Fruit fly (Drosophila melanogaster) whole organism, embryonic: Measurements from ENCODE around the gene Hr96.

Experiments used
- CG10431 ChIP-seq: fragments of 200-800 bp; sonication (Bioruptor generic); optimal IDR thresholded peaks from 3 replicates; lab custom pipeline; 2018; ENCODE audit warnings: missing biosample characterization, mild to moderate bottlenecking, missing genetic modification characterization
- CG10543 ChIP-seq: fragments of 200-800 bp; sonication (Bioruptor generic); optimal IDR thresholded peaks from 3 replicates; lab custom pipeline; 2017; ENCODE audit warnings: missing biosample characterization, mild to moderate bottlenecking, missing genetic modification characterization, moderate library complexity
- CG12071 ChIP-seq: fragments of 200-800 bp; sonication (Bioruptor generic); optimal IDR thresholded peaks from 3 replicates; lab custom pipeline; 2018; ENCODE audit warnings: missing biosample characterization, mild to moderate bottlenecking, missing genetic modification characterization
- CG12155 ChIP-seq: fragments of 200-800 bp; sonication (Bioruptor generic); optimal IDR thresholded peaks from 3 replicates; lab custom pipeline; 2016; ENCODE audit warnings: missing biosample characterization, missing genetic modification characterization
- CG12744 ChIP-seq: fragments of 200-800 bp; sonication (Bioruptor generic); optimal IDR thresholded peaks from 2 replicates; lab custom pipeline; 2016; ENCODE audit warnings: missing biosample characterization, missing genetic modification characterization
- CG13894 ChIP-seq: fragments of 200-800 bp; sonication (Bioruptor generic); optimal IDR thresholded peaks from 3 replicates; lab custom pipeline; 2018; ENCODE audit warnings: missing biosample characterization, mild to moderate bottlenecking, missing genetic modification characterization, moderate library complexity
- CG16815 ChIP-seq: fragments of 200-800 bp; sonication (Bioruptor generic); optimal IDR thresholded peaks from 3 replicates; lab custom pipeline; 2017; ENCODE audit warnings: missing biosample characterization, mild to moderate bottlenecking, missing genetic modification characterization
- CG17361 ChIP-seq: fragments of 200-800 bp; sonication (Bioruptor generic); IDR thresholded peaks from 3 replicates; pipeline ENCODE4 v1.3.6; 2022; ENCODE audit warnings: missing biosample characterization, missing genetic modification characterization
- CG31365 ChIP-seq: fragments of 200-800 bp; sonication (Bioruptor generic); optimal IDR thresholded peaks from 2 replicates; lab custom pipeline; 2018; ENCODE audit warnings: missing biosample characterization, mild to moderate bottlenecking, missing genetic modification characterization
- CG3163 ChIP-seq: fragments of 200-800 bp; sonication (Bioruptor generic); optimal IDR thresholded peaks from 3 replicates; lab custom pipeline; 2016; ENCODE audit warnings: missing biosample characterization, missing genetic modification characterization
- CG33557 ChIP-seq: fragments of 200-800 bp; sonication (Bioruptor generic); optimal IDR thresholded peaks from 2 replicates; lab custom pipeline; 2019; ENCODE audit warnings: missing biosample characterization, mild to moderate bottlenecking, missing genetic modification characterization, moderate library complexity
- CG3726 ChIP-seq: fragments of 200-800 bp; sonication (Bioruptor generic); IDR thresholded peaks from 3 replicates; pipeline ENCODE4, ENCODE4 v1.3.6; 2022; ENCODE audit warnings: missing biosample characterization, missing genetic modification characterization
- CG4360 ChIP-seq: fragments of 200-800 bp; sonication (Bioruptor generic); IDR thresholded peaks from 2 replicates; pipeline ENCODE4 v1.3.6; 2022; ENCODE audit warnings: missing biosample characterization, missing genetic modification characterization
- CG4730 ChIP-seq: fragments of 200-800 bp; sonication (Bioruptor generic); IDR thresholded peaks from 2 replicates; pipeline ENCODE4 v1.3.6; 2022; ENCODE audit warnings: missing biosample characterization, missing genetic modification characterization
- CG7786 ChIP-seq: fragments of 200-800 bp; sonication (Bioruptor generic); optimal IDR thresholded peaks from 2 replicates; lab custom pipeline; 2016; ENCODE audit warnings: missing biosample characterization, missing genetic modification characterization
- CG8290 ChIP-seq, 3 experiments: fragments of 200-800 bp; sonication (Bioruptor generic); optimal IDR thresholded peaks; 2 replicates each; lab custom pipeline; 2016 to 2019; ENCODE audit warnings: missing biosample characterization in 3 of 3, missing genetic modification characterization in 3 of 3, mild to moderate bottlenecking in 2 of 3, moderate library complexity in 1 of 3
- CG8388 ChIP-seq: fragments of 200-800 bp; sonication (Bioruptor generic); optimal IDR thresholded peaks from 2 replicates; lab custom pipeline; 2019; ENCODE audit warnings: missing biosample characterization, mild to moderate bottlenecking, missing genetic modification characterization, moderate library complexity
- CG9727 ChIP-seq: fragments of 200-800 bp; sonication (Bioruptor generic); optimal IDR thresholded peaks from 3 replicates; lab custom pipeline; 2017; ENCODE audit warnings: missing biosample characterization, mild to moderate bottlenecking, missing genetic modification characterization
- CG9876 ChIP-seq: fragments of 200-800 bp; sonication (Bioruptor generic); optimal IDR thresholded peaks from 2 replicates; lab custom pipeline; 2016; ENCODE audit warnings: missing biosample characterization, missing genetic modification characterization
- D19B ChIP-seq: fragments of 200-800 bp; sonication (Bioruptor generic); optimal IDR thresholded peaks from 2 replicates; lab custom pipeline; 2017; ENCODE audit warnings: missing biosample characterization, mild to moderate bottlenecking, missing genetic modification characterization
- Doc3 ChIP-seq: fragments of 200-800 bp; sonication (Bioruptor generic); IDR thresholded peaks from 3 replicates; pipeline ENCODE4 v1.3.6; 2022; ENCODE audit warnings: missing biosample characterization, missing genetic modification characterization; ENCODE audit not compliant: partially characterized antibody
- Dp ChIP-seq: fragments of 200-800 bp; sonication (Bioruptor generic); optimal IDR thresholded peaks from 2 replicates; lab custom pipeline; 2018; ENCODE audit warnings: missing biosample characterization, mild to moderate bottlenecking, missing genetic modification characterization, moderate library complexity
- Drgx ChIP-seq: fragments of 200-800 bp; sonication (Bioruptor generic); IDR thresholded peaks from 2 replicates; pipeline ENCODE4 v1.3.6; 2022; ENCODE audit warnings: missing biosample characterization, missing genetic modification characterization
- Ets65A ChIP-seq: fragments of 200-800 bp; sonication (Bioruptor generic); peaks from one replicate; lab custom pipeline; 2016; ENCODE audit warnings: missing biosample characterization, missing genetic modification characterization
- Hey ChIP-seq: fragments of 200-800 bp; sonication (Bioruptor generic); optimal IDR thresholded peaks from 3 replicates; lab custom pipeline; 2018; ENCODE audit warnings: missing biosample characterization, mild to moderate bottlenecking, missing genetic modification characterization
- HmgZ ChIP-seq: fragments of 200-800 bp; sonication (Bioruptor generic); optimal IDR thresholded peaks from 2 replicates; lab custom pipeline; 2018; ENCODE audit warnings: missing biosample characterization, mild to moderate bottlenecking, missing genetic modification characterization
- Hr39 ChIP-seq: fragments of >200 bp; optimal IDR thresholded peaks from 2 replicates; lab custom pipeline; 2017
- MESR4 ChIP-seq: fragments of 200-800 bp; sonication (Bioruptor generic); optimal IDR thresholded peaks from 2 replicates; lab custom pipeline; 2018; ENCODE audit warnings: missing biosample characterization, mild to moderate bottlenecking, missing genetic modification characterization, moderate library complexity
- Mes4 ChIP-seq: fragments of 200-800 bp; sonication (Bioruptor generic); optimal IDR thresholded peaks from 2 replicates; lab custom pipeline; 2016; ENCODE audit warnings: missing biosample characterization, missing genetic modification characterization
- NFAT ChIP-seq: fragments of 200-800 bp; sonication (Bioruptor generic); IDR thresholded peaks from 2 replicates; pipeline ENCODE4 v1.3.6; 2022; ENCODE audit warnings: missing biosample characterization, missing genetic modification characterization
- Ptx1 ChIP-seq: fragments of 200-800 bp; sonication (Bioruptor generic); IDR thresholded peaks from 2 replicates; pipeline ENCODE4 v1.3.6; 2022; ENCODE audit warnings: missing biosample characterization, missing genetic modification characterization
- Sin3A ChIP-seq: fragments of >200 bp; optimal IDR thresholded peaks from 2 replicates; lab custom pipeline; 2018
- bab2 ChIP-seq: fragments of 200-800 bp; sonication (Bioruptor generic); optimal IDR thresholded peaks from 2 replicates; lab custom pipeline; 2016; ENCODE audit warnings: missing biosample characterization, missing genetic modification characterization
- crol ChIP-seq: fragments of 200-800 bp; sonication (Bioruptor generic); IDR thresholded peaks from 2 replicates; pipeline ENCODE4 v1.3.6; 2022; ENCODE audit warnings: missing biosample characterization, missing genetic modification characterization
- exex ChIP-seq: fragments of 200-800 bp; sonication (Bioruptor generic); optimal IDR thresholded peaks from 4 replicates; lab custom pipeline; 2018; ENCODE audit warnings: missing biosample characterization, mild to moderate bottlenecking, missing genetic modification characterization, moderate library complexity
- fd64A ChIP-seq: fragments of 200-800 bp; sonication (Bioruptor generic); optimal IDR thresholded peaks from 3 replicates; lab custom pipeline; 2018; ENCODE audit warnings: missing biosample characterization, mild to moderate bottlenecking, missing genetic modification characterization
- h ChIP-seq: fragments of >200 bp; optimal IDR thresholded peaks from 2 replicates; lab custom pipeline; 2017
- hb ChIP-seq: fragments of 200-800 bp; sonication (Bioruptor generic); IDR thresholded peaks from 3 replicates; pipeline ENCODE4 v1.3.6; 2022; ENCODE audit warnings: missing biosample characterization, missing genetic modification characterization; ENCODE audit not compliant: partially characterized antibody
- hth ChIP-seq: fragments of >200 bp; optimal IDR thresholded peaks from 2 replicates; lab custom pipeline; 2017; ENCODE audit warnings: inconsistent platforms
- insv ChIP-seq, 2 experiments: fragments of 200-800 bp; sonication (Bioruptor generic); optimal IDR thresholded peaks; 3 replicates each; lab custom pipeline; 2016 to 2018; ENCODE audit warnings: missing biosample characterization in 2 of 2, missing genetic modification characterization in 2 of 2
- lov ChIP-seq, 2 experiments: fragments of 200-800 bp in 1 of 2; fragments of >200 bp in 1 of 2; sonication (Bioruptor generic) in 1 of 2; IDR thresholded peaks in 1 of 2; optimal IDR thresholded peaks in 1 of 2; 2 replicates in 1 of 2; 3 replicates in 1 of 2; pipeline versions ENCODE4 v1.3.6 to Lab custom; 2017 to 2022; ENCODE audit warnings: missing biosample characterization in 1 of 2, missing genetic modification characterization in 1 of 2
- nau ChIP-seq: fragments of 200-800 bp; sonication (Bioruptor generic); optimal IDR thresholded peaks from 3 replicates; lab custom pipeline; 2017; ENCODE audit warnings: missing biosample characterization, mild to moderate bottlenecking, missing genetic modification characterization, missing genetic modification reagents
- odd ChIP-seq: fragments of 200-800 bp; sonication (Bioruptor generic); optimal IDR thresholded peaks from 2 replicates; lab custom pipeline; 2017; ENCODE audit warnings: missing biosample characterization, mild to moderate bottlenecking, missing genetic modification characterization
- pho ChIP-seq: fragments of 200-800 bp; sonication (Bioruptor generic); optimal IDR thresholded peaks from 2 replicates; lab custom pipeline; 2016; ENCODE audit warnings: missing biosample characterization, missing genetic modification characterization
- pzg ChIP-seq: fragments of 200-800 bp; sonication (Bioruptor generic); optimal IDR thresholded peaks from 3 replicates; lab custom pipeline; 2018; ENCODE audit warnings: missing biosample characterization, mild to moderate bottlenecking, missing genetic modification characterization, moderate library complexity
- sd ChIP-seq: fragments of 200-800 bp; sonication (Bioruptor generic); optimal IDR thresholded peaks from 3 replicates; lab custom pipeline; 2018; ENCODE audit warnings: missing biosample characterization, mild to moderate bottlenecking, missing genetic modification characterization, moderate library complexity
- seq ChIP-seq: fragments of 200-800 bp; sonication (Bioruptor generic); IDR thresholded peaks from 2 replicates; pipeline ENCODE4 v1.3.6; 2022; ENCODE audit warnings: missing biosample characterization, missing genetic modification characterization
- tio ChIP-seq: fragments of 200-800 bp; sonication (Bioruptor generic); optimal IDR thresholded peaks from 2 replicates; lab custom pipeline; 2017; ENCODE audit warnings: missing biosample characterization, missing genetic modification characterization, inconsistent platforms
- usp ChIP-seq: fragments of >200 bp; optimal IDR thresholded peaks from 2 replicates; lab custom pipeline; 2017; ENCODE audit warnings: missing biosample characterization, missing genetic modification characterization
- zfh2 ChIP-seq: fragments of 200-800 bp; sonication (Bioruptor generic); optimal IDR thresholded peaks from 2 replicates; lab custom pipeline; 2016; ENCODE audit warnings: missing biosample characterization, missing genetic modification characterization

The Hr96 gene

DNA sequence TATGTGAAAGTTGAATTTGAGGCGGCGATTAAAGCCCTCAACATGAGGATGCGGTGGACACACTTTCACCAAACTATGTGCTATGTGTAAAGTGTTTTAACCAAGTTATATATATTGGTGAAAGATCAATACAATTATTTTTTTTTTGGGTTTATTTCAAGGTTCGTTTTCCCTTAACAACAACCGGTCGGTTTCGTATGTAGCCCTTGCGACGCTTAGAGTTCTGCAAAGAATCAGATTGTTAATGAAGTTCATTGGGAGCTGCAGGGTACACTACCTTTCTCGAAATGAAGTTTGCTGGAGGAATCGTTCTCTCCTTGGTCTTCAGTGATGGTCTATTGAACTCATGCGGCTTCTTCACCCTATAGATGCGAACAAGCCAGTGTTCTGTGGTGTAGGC is 41.8 kb downstream of the Hr96 start:
- TF ChIP-seq Ets65A = peak; percentile 93
- TF ChIP-seq hth (lab: Kevin White, UChicago) = no peak
- no peak for TF ChIP-seq h (lab: Kevin White, UChicago)
- no peak for TF ChIP-seq Drgx (GFP tag; lab: Robert Waterston, UW)
- no peak for TF ChIP-seq pzg (GFP tag; lab: Kevin White, UChicago)
- no peak for TF ChIP-seq CG9727 (GFP tag; lab: Kevin White, UChicago)
- TF ChIP-seq sd (tag; lab: Kevin White, UChicago) = no peak
- TF ChIP-seq CG12071 (GFP tag; lab: Kevin White, UChicago) = no peak

DNA sequence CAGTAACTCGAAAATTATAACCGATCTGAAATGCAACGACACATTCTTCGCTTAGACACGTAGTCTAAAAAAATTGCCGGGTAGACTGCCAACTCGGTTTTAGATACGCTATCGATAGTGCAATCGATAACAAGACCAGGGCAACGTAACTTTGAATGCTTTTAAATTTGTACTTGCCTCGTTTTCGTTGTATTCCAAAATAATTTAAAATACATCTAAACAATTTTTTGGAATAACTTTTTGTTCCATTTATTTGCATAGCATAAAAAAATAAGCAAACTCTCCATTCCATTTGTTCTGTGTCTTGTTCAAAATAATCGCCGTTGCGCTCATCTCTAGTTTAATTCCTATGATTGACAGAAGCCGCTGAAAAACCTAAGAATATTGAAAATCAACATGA is 44.5 kb downstream of the Hr96 start, which contains the start of the genes Stt3B and CG11839:
Gene Stt3B, minus strand, starts transcription at position 69 of the 400 bp plus-strand sequence.
Gene CG11839, plus strand, starts transcription at position 359 of the 400 bp plus-strand sequence.
- peak; percentile 44 for TF ChIP-seq Dp (GFP tag; lab: Kevin White, UChicago)
- no peak for TF ChIP-seq usp (GFP tag; lab: Kevin White, UChicago)
- TF ChIP-seq CG16815 = no peak
- TF ChIP-seq seq (GFP tag; lab: Robert Waterston, UW) = no peak
- no peak for TF ChIP-seq tio
- TF ChIP-seq hb (GFP tag; lab: Robert Waterston, UW) = peak; percentile 91
- no peak for TF ChIP-seq nau (GFP tag; lab: Kevin White, UChicago)
- TF ChIP-seq CG3163 (GFP tag; lab: Kevin White, UChicago) = peak; percentile 68
- no peak for TF ChIP-seq Hey (tag; lab: Kevin White, UChicago)
- TF ChIP-seq Ptx1 = no peak; the same call in 1 of the 2 replicates
- peak; percentile 46 for TF ChIP-seq MESR4 (GFP tag; lab: Kevin White, UChicago)
- no peak for TF ChIP-seq CG10543
- TF ChIP-seq pho (GFP tag; lab: Kevin White, UChicago) = peak; percentile 85
- TF ChIP-seq CG13894 (tag; lab: Kevin White, UChicago) = no peak
- TF ChIP-seq Sin3A (lab: Kevin White, UChicago) = peak; percentile 93
- peak; percentile 89 for TF ChIP-seq HmgZ
- no peak for TF ChIP-seq fd64A
- peak; percentile 94 for TF ChIP-seq Doc3 (GFP tag; lab: Robert Waterston, UW)
- TF ChIP-seq CG33557 = peak; percentile 54
- TF ChIP-seq exex (tag; lab: Kevin White, UChicago) = no peak
- TF ChIP-seq CG12071 (GFP tag; lab: Kevin White, UChicago) = no peak
- peak; percentile 32 for TF ChIP-seq D19B (GFP tag; lab: Kevin White, UChicago)
- TF ChIP-seq CG3726 (GFP tag; lab: Robert Waterston, UW) = no peak
- TF ChIP-seq CG7786 (GFP tag; lab: Kevin White, UChicago) = peak; percentile 83
- TF ChIP-seq CG10431 (GFP tag; lab: Kevin White, UChicago) = peak; percentile 27
- TF ChIP-seq CG8290 (GFP tag; optimal IDR thresholded peaks at IDR 0.05; lab: Kevin White, UChicago) = peak; percentile 70
- TF ChIP-seq CG8290 (tag; optimal IDR thresholded peaks at IDR 0.05; lab: Kevin White, UChicago) = no peak
- TF ChIP-seq CG4360 (GFP tag; lab: Robert Waterston, UW) = no peak
- TF ChIP-seq CG4730 (GFP tag; lab: Robert Waterston, UW) = peak; percentile 46; the same call in 1 of the 2 replicates
- peak; percentile 71 for TF ChIP-seq CG9876 (GFP tag; lab: Kevin White, UChicago)
- TF ChIP-seq CG12744 (GFP tag; lab: Kevin White, UChicago) = peak; percentile 72
- TF ChIP-seq zfh2 (GFP tag; lab: Kevin White, UChicago) = peak; percentile 92
- TF ChIP-seq CG17361 (GFP tag; lab: Robert Waterston, UW) = no peak; the same call in 1 of the 3 replicates
- peak; percentile 72 for TF ChIP-seq bab2 (GFP tag; lab: Kevin White, UChicago)
- TF ChIP-seq lov (optimal IDR thresholded peaks at IDR 0.05; lab: Kevin White, UChicago) = no peak
- TF ChIP-seq lov (GFP tag; IDR thresholded peaks at IDR 0.05; lab: Robert Waterston, UW) = no peak
- no peak for TF ChIP-seq odd
- TF ChIP-seq Hr39 (lab: Kevin White, UChicago) = no peak
- TF ChIP-seq CG31365 = no peak
- peak; percentile 28 for TF ChIP-seq CG8388
- peak in 1 of 2 experiments; percentile 37 for TF ChIP-seq insv (GFP tag; optimal IDR thresholded peaks at IDR 0.05; lab: Kevin White, UChicago)
- TF ChIP-seq Mes4 = peak; percentile 53
- TF ChIP-seq crol (GFP tag; lab: Robert Waterston, UW) = no peak
- TF ChIP-seq CG12155 (GFP tag; lab: Kevin White, UChicago) = peak; percentile 79
- no peak for TF ChIP-seq NFAT (GFP tag; lab: Robert Waterston, UW)
